Worm (Caenorhabditis elegans): ENCODE measurements around the gene cln-3.1.

Gene cln-3.1

DNA sequence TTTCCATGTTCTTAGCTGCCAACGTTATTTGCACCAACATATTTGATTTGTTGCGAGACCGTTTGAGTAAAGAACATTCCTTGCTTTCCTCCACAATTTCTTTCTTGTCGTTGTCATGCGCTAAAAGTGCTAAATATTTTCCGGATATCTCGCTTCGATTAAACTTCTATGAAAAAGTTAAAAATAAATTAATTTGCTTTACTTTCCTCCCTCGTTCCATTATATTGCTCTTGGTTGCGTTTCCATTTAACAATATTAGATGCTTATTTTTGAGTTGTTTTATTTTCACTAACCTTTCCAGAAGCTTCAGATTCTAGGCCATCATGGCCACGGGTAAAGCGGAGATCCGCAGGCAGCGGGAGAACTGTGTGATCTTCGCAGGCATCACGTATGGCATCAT lies 23.9 kb downstream of the cln-3.1 start, which contains the start of gene pgap-1 (continued):
- TF ChIP-seq snpc-1.3 (tag; optimal IDR thresholded peaks at IDR 0.05; ENCODE audit: insufficient read depth), result no peak

DNA sequence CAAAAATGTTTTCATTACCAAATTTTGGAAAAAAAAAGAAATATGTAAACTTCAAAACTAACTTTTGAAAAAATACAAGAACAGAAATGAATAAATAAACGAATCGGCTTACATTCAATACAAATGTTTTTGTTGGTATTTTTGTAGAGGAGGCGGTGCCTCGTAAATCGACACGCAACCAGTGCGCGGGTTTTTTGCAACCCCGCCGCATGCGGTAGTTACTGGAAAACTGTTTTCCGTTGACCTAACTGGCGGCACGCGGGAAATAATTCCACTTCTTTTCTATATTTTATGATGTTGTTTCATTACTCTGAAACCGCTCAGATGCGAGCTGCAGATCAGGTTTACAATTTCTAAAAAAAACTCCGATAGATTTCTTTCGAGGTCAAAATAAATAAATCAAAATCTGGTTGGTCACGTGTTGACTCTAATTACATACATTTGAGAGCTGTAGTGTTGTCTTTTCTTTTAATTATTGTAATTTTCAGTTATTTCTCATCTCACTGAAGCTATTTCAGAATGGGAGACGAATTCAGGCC lies 26.2 kb downstream of the cln-3.1 start, which contains the start of the genes dvc-1 and ima-1:
Gene dvc-1, minus strand, starts transcription at position 145 of the 539 bp plus-strand sequence.
Gene ima-1, plus strand, starts transcription at position 489 of the 539 bp plus-strand sequence.
- TF ChIP-seq akir-1 (GFP tag; optimal IDR thresholded peaks at IDR 0.05) (no peak), lin-54 (GFP tag; optimal IDR thresholded peaks at IDR 0.05) (peak; percentile 84), B0261.1 (tag; optimal IDR thresholded peaks at IDR 0.05) (no peak), nfya-2 (GFP tag; IDR thresholded peaks at IDR 0.05) (no peak), ceh-91 (GFP tag; IDR thresholded peaks at IDR 0.05) (peak; percentile 94), ztf-3 (GFP tag; optimal IDR thresholded peaks at IDR 0.05) (no peak), die-1 (tag; optimal IDR thresholded peaks at IDR 0.05) (peak; percentile 72), Y67H2A.10 (GFP tag; conservative IDR thresholded peaks at IDR 0.05) (peak; percentile 77), hsf-1 (GFP tag; IDR thresholded peaks at IDR 0.05) (peak; percentile 85; the same call in 1 of the 2 replicates), nhr-90 (tag; optimal IDR thresholded peaks at IDR 0.05) (no peak), rpc-1 (optimal IDR thresholded peaks at IDR 0.05) (peak; percentile 33), rpc-1 (tag; optimal IDR thresholded peaks at IDR 0.05) (no peak), T26A5.8 (tag; optimal IDR thresholded peaks at IDR 0.05) (no peak), mel-28 (tag; optimal IDR thresholded peaks at IDR 0.05; ENCODE audit: borderline replicate concordance) (no peak), Y53G8AR.9 (GFP tag; conservative IDR thresholded peaks at IDR 0.05) (peak; percentile 60), mxl-1 (tag; optimal IDR thresholded peaks at IDR 0.05) (no peak), lin-26 (GFP tag; IDR thresholded peaks at IDR 0.05) (peak; percentile 78), snpc-4 (GFP tag; optimal IDR thresholded peaks at IDR 0.05) (peak; percentile 45), snpc-4 (tag; optimal IDR thresholded peaks at IDR 0.05) (peak; percentile 38 to 79 (median 64)), repo-1 (tag; optimal IDR thresholded peaks at IDR 0.05) (no peak), bed-1 (GFP tag; IDR thresholded peaks at IDR 0.05) (no peak), ceh-100 (GFP tag; IDR thresholded peaks at IDR 0.05) (peak; percentile 86), athp-1 (tag; optimal IDR thresholded peaks at IDR 0.05) (peak; percentile 80), aptf-3 (GFP tag; IDR thresholded peaks at IDR 0.05) (no peak), madf-3 (GFP tag; IDR thresholded peaks at IDR 0.05) (peak; percentile 92), F33H1.4 (GFP tag; IDR thresholded peaks at IDR 0.05) (peak; percentile 81), cebp-1 (GFP tag; IDR thresholded peaks at IDR 0.05) (no peak), cebp-1 (tag; optimal IDR thresholded peaks at IDR 0.05) (no peak), snpc-1.1 (tag; optimal IDR thresholded peaks at IDR 0.05; ENCODE audit: insufficient read depth) (peak; percentile 37), egl-18 (GFP tag; IDR thresholded peaks at IDR 0.05) (no peak), hlh-12 (tag; optimal IDR thresholded peaks at IDR 0.05) (no peak), ceh-58 (GFP tag; IDR thresholded peaks at IDR 0.05) (no peak), cebp-2 (GFP tag; IDR thresholded peaks at IDR 0.05) (no peak), sptf-2 (GFP tag; optimal IDR thresholded peaks at IDR 0.05) (no peak), ccch-3 (GFP tag; optimal IDR thresholded peaks at IDR 0.05) (no peak), zfh-2 (GFP tag; conservative IDR thresholded peaks at IDR 0.05) (no peak), F37B4.10 (GFP tag; IDR thresholded peaks at IDR 0.05) (0 out of 2 replicates have a peak, but pooled peaks have one; percentile 49), nfyb-1 (GFP tag; IDR thresholded peaks at IDR 0.05) (0 out of 2 replicates have a peak, but pooled peaks have one; percentile 14), egl-44 (GFP tag; IDR thresholded peaks at IDR 0.05) (no peak), unc-62 (GFP tag; optimal IDR thresholded peaks at IDR 0.05) (no peak), C06A6.2 (GFP tag; conservative IDR thresholded peaks at IDR 0.05) (no peak), snpc-1.3 (tag; optimal IDR thresholded peaks at IDR 0.05; ENCODE audit: insufficient read depth) (no peak), ceh-79 (tag; optimal IDR thresholded peaks at IDR 0.05) (no peak), tbp1 (GFP tag; optimal IDR thresholded peaks at IDR 0.05) (peak; percentile 63), F52B5.7 (tag; optimal IDR thresholded peaks at IDR 0.05) (no peak), F22D6.2 (tag; optimal IDR thresholded peaks at IDR 0.05) (no peak), nhr-27 (tag; optimal IDR thresholded peaks at IDR 0.05) (no peak), egrh-3 (GFP tag; IDR thresholded peaks at IDR 0.05) (peak; percentile 48; the same call in 1 of the 2 replicates)

All from whole organism, young adult.